Worm (Caenorhabditis elegans) whole organism, midembryonic: Measurements from ENCODE around the gene F09E5.7.

Experiments
- flt-1 ChIP-seq: fragments of 200-800 bp; sonication (Bioruptor generic); IDR thresholded peaks from 2 replicates; pipeline ENCODE4 v1.3.6; 2022; ENCODE audit warnings: missing genetic modification characterization, missing compliant biosample characterization
- ref-1 ChIP-seq: fragments of 200-800 bp; sonication (Bioruptor generic); conservative IDR thresholded peaks from 2 replicates; pipeline ENCODE4 v1.3.6; 2022; ENCODE audit warnings: missing genetic modification reagents, missing genetic modification characterization, missing compliant biosample characterization
- ztf-23 ChIP-seq: fragments of 200-800 bp; sonication (Bioruptor generic); IDR thresholded peaks from 2 replicates; pipeline ENCODE4 v1.3.6; 2022; ENCODE audit warnings: missing genetic modification reagents, missing genetic modification characterization, missing compliant biosample characterization
- ztf-29 ChIP-seq: fragments of 200-800 bp; sonication (Bioruptor generic); IDR thresholded peaks from 2 replicates; pipeline ENCODE4 v1.3.6; 2022; ENCODE audit warnings: missing genetic modification reagents, missing genetic modification characterization, missing compliant biosample characterization

- TF ChIP-seq ztf-29 (GFP tag; lab: Robert Waterston, UW) = no peak
- TF ChIP-seq flt-1 (GFP tag; lab: Robert Waterston, UW) = no peak
- TF ChIP-seq ref-1 (GFP tag; lab: Robert Waterston, UW) = no peak
- TF ChIP-seq ztf-23 (GFP tag; lab: Robert Waterston, UW) = no peak
Observed at ce11 chrII:5391447-5391846, 39.5 kb downstream of the F09E5.7 start.
